Fruit fly (Drosophila melanogaster) whole organism, embryonic: Measurements from ENCODE around the gene CG15418.

ENCODE experiments used
- CG11695 ChIP-seq: fragments of 200-800 bp; sonication (Bioruptor generic); IDR thresholded peaks from 3 replicates; pipeline ENCODE4 v1.3.6; 2022; ENCODE audit warnings: missing biosample characterization, missing genetic modification characterization
- ERR ChIP-seq: fragments of 200-800 bp; sonication (Bioruptor generic); optimal IDR thresholded peaks from 2 replicates; lab custom pipeline; 2016; ENCODE audit warnings: missing biosample characterization, missing genetic modification characterization
- trh ChIP-seq: fragments of 200-800 bp; sonication (Bioruptor generic); optimal IDR thresholded peaks from 2 replicates; lab custom pipeline; 2016; ENCODE audit warnings: missing biosample characterization, missing genetic modification characterization

- TF ChIP-seq trh (GFP tag; lab: Kevin White, UChicago) (no peak), ERR (GFP tag; lab: Kevin White, UChicago) (no peak), CG11695 (GFP tag; lab: Robert Waterston, UW) (no peak)
Observed at dm6 chr2L:3624784-3625183, 3.3 kb upstream of the CG15418 start.
